In genomic region chr2L:6259629-6260028, dm6 we compare ENCODE assay signal across 1 fruit fly cellular context.
TF ChIP-seq lines count a peak whose summit lies in the region.

No protein-coding gene starts in this region.

TF ChIP-seq in whole organism, embryonic, 481 proteins besides CTCF, POLR2A, EP300 and RAD21 (continued from another document):
- TF ChIP-seq CG1233 (GFP tag; optimal IDR thresholded peaks at IDR 0.05; lab: Kevin White, UChicago) = no peak
- TF ChIP-seq Med (GFP tag; lab: Kevin White, UChicago) = peak; percentile 43
- no peak for TF ChIP-seq crc (GFP tag; optimal IDR thresholded peaks at IDR 0.05; lab: Kevin White, UChicago)
- TF ChIP-seq BtbVII (GFP tag; optimal IDR thresholded peaks at IDR 0.05; lab: Kevin White, UChicago) = no peak
- no peak for TF ChIP-seq CG5953 (GFP tag; IDR thresholded peaks at IDR 0.05; lab: Robert Waterston, UW)
- no peak for TF ChIP-seq CG16813 (GFP tag; IDR thresholded peaks at IDR 0.05; lab: Robert Waterston, UW; ENCODE audit: partially characterized antibody)
- TF ChIP-seq CG33557 (GFP tag; optimal IDR thresholded peaks at IDR 0.05; lab: Kevin White, UChicago) = no peak
